Fruit fly (Drosophila melanogaster) whole organism, embryonic: ENCODE data around the gene nxf2.
A peak's percentile ranks its signal among the peaks of the same experiment; 100 is the strongest.

ENCODE experiments used
- CG10979 ChIP-seq: fragments of 200-800 bp; sonication (Bioruptor generic); optimal IDR thresholded peaks from 2 replicates; lab custom pipeline; 2018; ENCODE audit warnings: missing biosample characterization, mild to moderate bottlenecking, missing genetic modification characterization, moderate library complexity
- CG11560 ChIP-seq: fragments of 200-800 bp; sonication (Bioruptor generic); IDR thresholded peaks from 3 replicates; pipeline ENCODE4 v1.3.6; 2022; ENCODE audit warnings: missing biosample characterization, missing genetic modification characterization
- CG13296 ChIP-seq: fragments of 200-800 bp; sonication (Bioruptor generic); optimal IDR thresholded peaks from 3 replicates; lab custom pipeline; 2018; ENCODE audit warnings: missing biosample characterization, mild to moderate bottlenecking, missing genetic modification characterization
- CG1529 ChIP-seq: fragments of 200-800 bp; sonication (Bioruptor generic); optimal IDR thresholded peaks from 3 replicates; lab custom pipeline; 2018; ENCODE audit warnings: missing biosample characterization, missing genetic modification characterization
- CG16863 ChIP-seq: fragments of 200-800 bp; sonication (Bioruptor generic); optimal IDR thresholded peaks from 3 replicates; lab custom pipeline; 2016; ENCODE audit warnings: missing biosample characterization, missing genetic modification characterization
- CG30403 ChIP-seq: fragments of 200-800 bp; sonication (Bioruptor generic); optimal IDR thresholded peaks from 3 replicates; lab custom pipeline; 2016; ENCODE audit warnings: missing biosample characterization, missing genetic modification characterization
- CG31365 ChIP-seq: fragments of 200-800 bp; sonication (Bioruptor generic); optimal IDR thresholded peaks from 2 replicates; lab custom pipeline; 2018; ENCODE audit warnings: missing biosample characterization, mild to moderate bottlenecking, missing genetic modification characterization
- CG31441 ChIP-seq: fragments of 200-800 bp; sonication (Bioruptor generic); IDR thresholded peaks from 2 replicates; pipeline ENCODE4 v1.3.6; 2022; ENCODE audit warnings: missing biosample characterization, missing genetic modification characterization
- CG34422 ChIP-seq: fragments of 200-800 bp; sonication (Bioruptor generic); IDR thresholded peaks from 3 replicates; pipeline ENCODE4 v1.3.6; 2022; ENCODE audit warnings: missing biosample characterization, missing genetic modification characterization
- CG3726 ChIP-seq: fragments of 200-800 bp; sonication (Bioruptor generic); IDR thresholded peaks from 3 replicates; pipeline ENCODE4, ENCODE4 v1.3.6; 2022; ENCODE audit warnings: missing biosample characterization, missing genetic modification characterization
- CG4282 ChIP-seq: fragments of 200-800 bp; sonication (Bioruptor generic); optimal IDR thresholded peaks from 2 replicates; lab custom pipeline; 2016; ENCODE audit warnings: missing biosample characterization, missing genetic modification characterization
- CG4707 ChIP-seq: fragments of 200-800 bp; sonication (Bioruptor generic); optimal IDR thresholded peaks from 2 replicates; lab custom pipeline; 2018; ENCODE audit warnings: missing biosample characterization, mild to moderate bottlenecking, missing genetic modification characterization, moderate library complexity
- CG4854 ChIP-seq: fragments of 200-800 bp; sonication (Bioruptor generic); optimal IDR thresholded peaks from 2 replicates; lab custom pipeline; 2016; ENCODE audit warnings: missing biosample characterization, missing genetic modification characterization, inconsistent platforms
- CG5245 ChIP-seq: fragments of 200-800 bp; sonication (Bioruptor generic); optimal IDR thresholded peaks from 3 replicates; lab custom pipeline; 2016; ENCODE audit warnings: missing biosample characterization, missing genetic modification characterization
- CG6254 ChIP-seq: fragments of 200-800 bp; sonication (Bioruptor generic); optimal IDR thresholded peaks from 3 replicates; lab custom pipeline; 2017; ENCODE audit warnings: mild to moderate bottlenecking, missing biosample characterization, missing genetic modification reagents, missing genetic modification characterization
- CG6272 ChIP-seq: fragments of 200-800 bp; sonication (Bioruptor generic); IDR thresholded peaks from 2 replicates; pipeline ENCODE4 v1.3.6; 2022; ENCODE audit warnings: missing biosample characterization, missing genetic modification characterization
- CG8281 ChIP-seq: fragments of 200-800 bp; sonication (Bioruptor generic); optimal IDR thresholded peaks from 2 replicates; lab custom pipeline; 2018; ENCODE audit warnings: missing biosample characterization, mild to moderate bottlenecking, missing genetic modification characterization, moderate library complexity
- CG8478 ChIP-seq: fragments of >200 bp; optimal IDR thresholded peaks from 2 replicates; lab custom pipeline; 2018
- CG9932 ChIP-seq: fragments of 200-800 bp; sonication (Bioruptor generic); IDR thresholded peaks from 2 replicates; pipeline ENCODE4 v1.3.6; 2022; ENCODE audit warnings: missing biosample characterization, missing genetic modification characterization
- Chrac-16 ChIP-seq: fragments of 200-800 bp; sonication (Bioruptor generic); optimal IDR thresholded peaks from 3 replicates; lab custom pipeline; 2016; ENCODE audit warnings: missing biosample characterization, missing genetic modification characterization
- Doc3 ChIP-seq: fragments of 200-800 bp; sonication (Bioruptor generic); IDR thresholded peaks from 3 replicates; pipeline ENCODE4 v1.3.6; 2022; ENCODE audit warnings: missing biosample characterization, missing genetic modification characterization; ENCODE audit not compliant: partially characterized antibody
- ERR ChIP-seq: fragments of 200-800 bp; sonication (Bioruptor generic); optimal IDR thresholded peaks from 2 replicates; lab custom pipeline; 2016; ENCODE audit warnings: missing biosample characterization, missing genetic modification characterization
- Eip74EF ChIP-seq, 2 experiments: fragments of 200-800 bp in 1 of 2; fragments of >200 bp in 1 of 2; sonication (Bioruptor generic) in 1 of 2; optimal IDR thresholded peaks; 2 replicates each; lab custom pipeline; 2017 to 2019; ENCODE audit warnings: missing biosample characterization in 2 of 2, missing genetic modification characterization in 2 of 2, mild to moderate bottlenecking in 1 of 2, moderate library complexity in 1 of 2
- Fer2 ChIP-seq: fragments of 200-800 bp; sonication (Bioruptor generic); optimal IDR thresholded peaks from 2 replicates; lab custom pipeline; 2018; ENCODE audit warnings: missing biosample characterization, mild to moderate bottlenecking, missing genetic modification characterization, moderate library complexity
- Gug ChIP-seq: fragments of 200-800 bp; sonication (Bioruptor generic); IDR thresholded peaks from 4 replicates; pipeline ENCODE4 v1.3.6; 2022; ENCODE audit warnings: missing biosample characterization, missing genetic modification characterization
- HLH3B ChIP-seq: fragments of 200-800 bp; sonication (Bioruptor generic); IDR thresholded peaks from 2 replicates; pipeline ENCODE4 v1.3.6; 2022; ENCODE audit warnings: missing biosample characterization, missing genetic modification characterization
- HmgD ChIP-seq: fragments of 200-800 bp; sonication (Bioruptor generic); optimal IDR thresholded peaks from 3 replicates; lab custom pipeline; 2016; ENCODE audit warnings: missing biosample characterization, missing genetic modification characterization
- Hsf ChIP-seq: fragments of 200-800 bp; sonication (Bioruptor generic); optimal IDR thresholded peaks from 3 replicates; lab custom pipeline; 2016; ENCODE audit warnings: missing biosample characterization, missing genetic modification characterization
- Mrtf ChIP-seq: fragments of 200-800 bp; sonication (Bioruptor generic); IDR thresholded peaks from 3 replicates; pipeline ENCODE4 v1.3.6; 2022; ENCODE audit warnings: missing biosample characterization, missing genetic modification characterization
- NK7.1 ChIP-seq: fragments of 200-800 bp; sonication (Bioruptor generic); optimal IDR thresholded peaks from 3 replicates; lab custom pipeline; 2016; ENCODE audit warnings: missing biosample characterization, missing genetic modification characterization
- Nf-YB ChIP-seq: fragments of 200-800 bp; sonication (Bioruptor generic); optimal IDR thresholded peaks from 3 replicates; lab custom pipeline; 2019; ENCODE audit warnings: missing biosample characterization, mild to moderate bottlenecking, missing genetic modification characterization, moderate library complexity
- Oli ChIP-seq: fragments of 200-800 bp; sonication (Bioruptor generic); optimal IDR thresholded peaks from 2 replicates; lab custom pipeline; 2018; ENCODE audit warnings: missing biosample characterization, mild to moderate bottlenecking, missing genetic modification characterization, moderate library complexity
- YL-1 ChIP-seq: fragments of 200-800 bp; sonication (Bioruptor generic); optimal IDR thresholded peaks from 3 replicates; lab custom pipeline; 2017; ENCODE audit warnings: missing biosample characterization, mild to moderate bottlenecking, missing genetic modification characterization
- cas ChIP-seq: fragments of 200-800 bp; sonication (Bioruptor generic); IDR thresholded peaks from 2 replicates; pipeline ENCODE4 v1.3.6; 2022; ENCODE audit warnings: missing biosample characterization, missing genetic modification characterization
- chif ChIP-seq, 2 experiments: fragments of 200-800 bp; sonication (Bioruptor generic); optimal IDR thresholded peaks; 3 replicates each; lab custom pipeline; 2016; ENCODE audit warnings: missing biosample characterization in 2 of 2, missing genetic modification characterization in 2 of 2
- chn ChIP-seq: fragments of 200-800 bp; sonication (Bioruptor generic); optimal IDR thresholded peaks from 2 replicates; lab custom pipeline; 2016; ENCODE audit warnings: missing biosample characterization, missing genetic modification characterization
- corto ChIP-seq: fragments of 200-800 bp; sonication (Bioruptor generic); optimal IDR thresholded peaks from 2 replicates; lab custom pipeline; 2016; ENCODE audit warnings: missing biosample characterization, mild to moderate bottlenecking, missing genetic modification characterization, moderate library complexity
- dan ChIP-seq: fragments of 200-800 bp; sonication (Bioruptor generic); IDR thresholded peaks from 2 replicates; pipeline ENCODE4 v1.3.6; 2022; ENCODE audit warnings: missing biosample characterization, missing genetic modification characterization
- dysf ChIP-seq: fragments of 200-800 bp; sonication (Bioruptor generic); IDR thresholded peaks from 3 replicates; pipeline ENCODE4 v1.3.6; 2022; ENCODE audit warnings: missing biosample characterization, missing genetic modification characterization
- eyg ChIP-seq: fragments of 200-800 bp; sonication (Bioruptor generic); optimal IDR thresholded peaks from 3 replicates; lab custom pipeline; 2016; ENCODE audit warnings: missing biosample characterization, missing genetic modification characterization
- fd102C ChIP-seq: fragments of 200-800 bp; sonication (Bioruptor generic); optimal IDR thresholded peaks from 2 replicates; lab custom pipeline; 2018; ENCODE audit warnings: missing biosample characterization, mild to moderate bottlenecking, missing genetic modification characterization, moderate library complexity
- fd64A ChIP-seq: fragments of 200-800 bp; sonication (Bioruptor generic); optimal IDR thresholded peaks from 3 replicates; lab custom pipeline; 2018; ENCODE audit warnings: missing biosample characterization, mild to moderate bottlenecking, missing genetic modification characterization
- fru ChIP-seq: fragments of >200 bp; optimal IDR thresholded peaks from 2 replicates; lab custom pipeline; 2017
- kni ChIP-seq: fragments of 200-800 bp; sonication (Bioruptor generic); optimal IDR thresholded peaks from 3 replicates; lab custom pipeline; 2017; ENCODE audit warnings: mild to moderate bottlenecking, missing biosample characterization, missing genetic modification reagents, missing genetic modification characterization
- mirr ChIP-seq: fragments of 200-800 bp; sonication (Bioruptor generic); optimal IDR thresholded peaks from 3 replicates; lab custom pipeline; 2018; ENCODE audit warnings: missing biosample characterization, mild to moderate bottlenecking, missing genetic modification characterization
- nom ChIP-seq: fragments of 200-800 bp; sonication (Bioruptor generic); optimal IDR thresholded peaks from 2 replicates; lab custom pipeline; 2017; ENCODE audit warnings: missing biosample characterization, missing genetic modification characterization, mild to moderate bottlenecking, moderate library complexity, missing genetic modification reagents
- sens-2 ChIP-seq: fragments of 200-800 bp; sonication (Bioruptor generic); IDR thresholded peaks from 2 replicates; pipeline ENCODE4 v1.3.6; 2022; ENCODE audit warnings: missing biosample characterization, missing genetic modification characterization
- sqz ChIP-seq: fragments of 200-800 bp; sonication (Bioruptor generic); optimal IDR thresholded peaks from 3 replicates; lab custom pipeline; 2018; ENCODE audit warnings: missing biosample characterization, mild to moderate bottlenecking, missing genetic modification characterization
- tap ChIP-seq: fragments of 200-800 bp; optimal IDR thresholded peaks from 3 replicates; lab custom pipeline; 2019; ENCODE audit warnings: missing biosample characterization, mild to moderate bottlenecking, missing genetic modification characterization, moderate library complexity
- unpg ChIP-seq: fragments of 200-800 bp; sonication (Bioruptor generic); optimal IDR thresholded peaks from 3 replicates; lab custom pipeline; 2018; ENCODE audit warnings: missing biosample characterization, mild to moderate bottlenecking, missing genetic modification characterization, moderate library complexity
- zen ChIP-seq: fragments of 200-800 bp; sonication (Bioruptor generic); optimal IDR thresholded peaks from 3 replicates; lab custom pipeline; 2018; ENCODE audit warnings: missing biosample characterization, mild to moderate bottlenecking, missing genetic modification characterization, moderate library complexity

Gene nxf2

DNA sequence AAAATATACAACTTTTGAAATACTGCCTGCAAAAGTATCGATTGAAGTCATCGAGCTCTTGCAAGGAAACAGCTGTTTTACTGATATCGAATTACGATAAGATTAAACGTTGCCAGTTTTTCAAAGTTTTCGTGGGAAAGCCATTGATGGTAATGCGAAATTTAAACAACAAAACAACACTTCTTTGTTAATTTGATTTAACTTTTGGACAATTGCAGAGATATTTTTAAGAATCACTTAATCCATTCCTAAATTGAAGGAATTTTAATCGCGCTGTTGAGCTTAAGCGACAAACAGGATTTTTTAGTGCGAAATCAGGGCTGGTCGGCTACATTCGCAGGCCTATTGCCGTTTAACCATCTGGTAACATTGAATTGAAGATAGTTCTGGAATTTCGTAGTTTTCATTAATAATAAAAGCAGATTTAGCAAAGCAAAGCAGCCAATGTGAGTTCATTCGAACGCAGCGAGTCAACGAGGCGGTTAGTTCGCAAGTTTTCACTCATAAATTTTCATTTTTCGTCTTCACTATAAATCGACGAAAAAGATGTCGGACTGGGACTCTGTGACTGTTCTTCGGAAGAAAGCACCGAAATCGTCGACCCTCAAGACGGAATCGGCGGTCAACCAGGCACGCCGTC, 5.7 kb downstream of the nxf2 start, which contains the start of gene mbf1 (continued):
- no peak for TF ChIP-seq fru (lab: Kevin White, UChicago)
- TF ChIP-seq NK7.1 (GFP tag; lab: Kevin White, UChicago) = no peak
- no peak for TF ChIP-seq ERR (GFP tag; lab: Kevin White, UChicago)
- no peak for TF ChIP-seq sqz
- no peak for TF ChIP-seq CG16863 (GFP tag; lab: Kevin White, UChicago)
- no peak for TF ChIP-seq kni
- TF ChIP-seq unpg (GFP tag; lab: Kevin White, UChicago) = peak; percentile 14
- TF ChIP-seq CG4282 (GFP tag; lab: Kevin White, UChicago) = no peak
- TF ChIP-seq mirr (GFP tag; lab: Kevin White, UChicago) = no peak
- no peak for TF ChIP-seq cas
- TF ChIP-seq CG8478 (lab: Kevin White, UChicago) = no peak
- TF ChIP-seq Chrac-16 (GFP tag; lab: Kevin White, UChicago) = no peak
- no peak for TF ChIP-seq HLH3B
- no peak for TF ChIP-seq CG8281
- peak; percentile 39 for TF ChIP-seq HmgD (GFP tag; lab: Kevin White, UChicago)
- TF ChIP-seq dan = no peak
- TF ChIP-seq CG5245 (GFP tag; lab: Kevin White, UChicago) = no peak
- TF ChIP-seq CG34422 (GFP tag; lab: Robert Waterston, UW) = peak; percentile 27; the same call in 1 of the 3 replicates
- TF ChIP-seq CG4854 (GFP tag; lab: Kevin White, UChicago) = peak; percentile 12
- no peak for TF ChIP-seq nom (GFP tag; lab: Kevin White, UChicago)
- TF ChIP-seq dysf (GFP tag; lab: Robert Waterston, UW) = no peak
- no peak for TF ChIP-seq tap (tag; lab: Kevin White, UChicago)
- TF ChIP-seq chn (GFP tag; lab: Kevin White, UChicago) = no peak
- no peak for TF ChIP-seq CG13296 (GFP tag; lab: Kevin White, UChicago)
- peak; percentile 43 for TF ChIP-seq Hsf (GFP tag; lab: Kevin White, UChicago)
- TF ChIP-seq Nf-YB (GFP tag; lab: Kevin White, UChicago) = no peak
- no peak for TF ChIP-seq sens-2 (GFP tag; lab: Robert Waterston, UW)
- TF ChIP-seq Fer2 (tag; lab: Kevin White, UChicago) = no peak
- TF ChIP-seq CG11560 (tag; lab: Robert Waterston, UW) = peak; percentile 33; the same call in 1 of the 3 replicates
- TF ChIP-seq Doc3 (GFP tag; lab: Robert Waterston, UW) = peak; percentile 29; the same call in 1 of the 3 replicates
- TF ChIP-seq Mrtf = no peak
- no peak for TF ChIP-seq corto (GFP tag; lab: Kevin White, UChicago)
- TF ChIP-seq CG1529 (GFP tag; lab: Kevin White, UChicago) = no peak
- TF ChIP-seq CG30403 (GFP tag; lab: Kevin White, UChicago) = peak; percentile 27
- peak; percentile 91 for TF ChIP-seq YL-1 (GFP tag; lab: Kevin White, UChicago)
- 0 out of 2 replicates have a peak, but pooled peaks have one; percentile 20 for TF ChIP-seq CG31441 (GFP tag; lab: Robert Waterston, UW)
- no peak for TF ChIP-seq CG10979 (tag; lab: Kevin White, UChicago)
- TF ChIP-seq Gug (GFP tag; lab: Robert Waterston, UW) = no peak
- no peak for TF ChIP-seq Eip74EF (GFP tag; optimal IDR thresholded peaks at IDR 0.05; lab: Kevin White, UChicago)
- TF ChIP-seq CG31365 (tag; lab: Kevin White, UChicago) = no peak
- no peak for TF ChIP-seq CG6272 (GFP tag; lab: Robert Waterston, UW)
- no peak for TF ChIP-seq fd102C (GFP tag; lab: Kevin White, UChicago)
- TF ChIP-seq Oli (tag; lab: Kevin White, UChicago) = no peak
- TF ChIP-seq fd64A (GFP tag; lab: Kevin White, UChicago) = no peak
- no peak for TF ChIP-seq CG3726
- TF ChIP-seq eyg = no peak
- peak; percentile 21 for TF ChIP-seq zen (tag; lab: Kevin White, UChicago)
- TF ChIP-seq CG9932 = peak; percentile 41; the same call in 1 of the 2 replicates
- TF ChIP-seq chif (GFP tag; optimal IDR thresholded peaks at IDR 0.05; lab: Kevin White, UChicago) = peak in 1 of 2 experiments; percentile 8
- no peak for TF ChIP-seq CG4707 (GFP tag; lab: Kevin White, UChicago)
- no peak for TF ChIP-seq CG6254
